Fruit fly (Drosophila melanogaster): Measurements from ENCODE around the gene CG3744.

The CG3744 gene

dm6 chr3R:24851429-24851828 lies 25.0 kb downstream of the CG3744 start, which contains the start of gene Nct (continued):
- TF ChIP-seq kay (GFP tag; optimal IDR thresholded peaks at IDR 0.05) (peak; percentile 1), CG2202 (tag; optimal IDR thresholded peaks at IDR 0.05) (no peak), sima (GFP tag; optimal IDR thresholded peaks at IDR 0.05) (no peak), danr (GFP tag; IDR thresholded peaks at IDR 0.05) (no peak), CG16815 (GFP tag; optimal IDR thresholded peaks at IDR 0.05) (no peak), CG11723 (GFP tag; optimal IDR thresholded peaks at IDR 0.05) (no peak), trem (tag; optimal IDR thresholded peaks at IDR 0.05) (peak; percentile 18), CG10267 (tag; optimal IDR thresholded peaks at IDR 0.05) (peak; percentile 17), ase (GFP tag; IDR thresholded peaks at IDR 0.05) (no peak)

- TF ChIP-seq sug (tag; optimal IDR thresholded peaks at IDR 0.05) (no peak), CG10654 (GFP tag; optimal IDR thresholded peaks at IDR 0.05) (peak; percentile 76), Nf-YB (GFP tag; optimal IDR thresholded peaks at IDR 0.05) (peak; percentile 6), CG17802 (tag; optimal IDR thresholded peaks at IDR 0.05) (peak; percentile 36), grau (tag; optimal IDR thresholded peaks at IDR 0.05) (no peak), Vsx1 (GFP tag; optimal IDR thresholded peaks at IDR 0.05) (no peak), Dad (GFP tag; optimal IDR thresholded peaks at IDR 0.05) (peak; percentile 87), CG12744 (GFP tag; optimal IDR thresholded peaks at IDR 0.05) (peak; percentile 68), CG10543 (GFP tag; optimal IDR thresholded peaks at IDR 0.05) (no peak), lbe (GFP tag; optimal IDR thresholded peaks at IDR 0.05) (no peak), CG7786 (GFP tag; optimal IDR thresholded peaks at IDR 0.05) (peak; percentile 85), tgo (GFP tag; IDR thresholded peaks at IDR 0.05) (no peak), CG3838 (GFP tag; optimal IDR thresholded peaks at IDR 0.05) (no peak), CG3726 (GFP tag; IDR thresholded peaks at IDR 0.05) (no peak), Dek (tag; optimal IDR thresholded peaks at IDR 0.05) (no peak), NK7.1 (GFP tag; optimal IDR thresholded peaks at IDR 0.05) (peak; percentile 38), CG34224 (GFP tag; IDR thresholded peaks at IDR 0.05; ENCODE audit: partially characterized antibody) (peak; percentile 72), z (GFP tag; IDR thresholded peaks at IDR 0.05) (no peak), CG3281 (GFP tag; optimal IDR thresholded peaks at IDR 0.05) (no peak), nerfin-1 (tag; optimal IDR thresholded peaks at IDR 0.05) (peak; percentile 18), CG32767 (GFP tag; IDR thresholded peaks at IDR 0.05) (no peak), CG1024 (GFP tag; IDR thresholded peaks at IDR 0.05) (no peak), jumu (GFP tag; optimal IDR thresholded peaks at IDR 0.05) (peak; percentile 74), pnt (GFP tag; optimal IDR thresholded peaks at IDR 0.05) (peak; percentile 58), Doc2 (GFP tag; IDR thresholded peaks at IDR 0.05) (no peak), CG11723 (GFP tag; optimal IDR thresholded peaks at IDR 0.05) (no peak), CG43689 (GFP tag; IDR thresholded peaks at IDR 0.05) (no peak), Adf1 (GFP tag; IDR thresholded peaks at IDR 0.05) (peak; percentile 13; the same call in 1 of the 2 replicates), HmgZ (tag; optimal IDR thresholded peaks at IDR 0.05) (peak; percentile 87), esg (GFP tag; conservative IDR thresholded peaks at IDR 0.05) (no peak), CG42726 (GFP tag; IDR thresholded peaks at IDR 0.05; ENCODE audit: partially characterized antibody) (peak; percentile 61), NC2α (GFP tag; optimal IDR thresholded peaks at IDR 0.05) (no peak), ase (GFP tag; IDR thresholded peaks at IDR 0.05) (no peak), twi (tag; optimal IDR thresholded peaks at IDR 0.05) (no peak), BEAF-32 (GFP tag; optimal IDR thresholded peaks at IDR 0.05) (peak; percentile 84), CG7372 (GFP tag; IDR thresholded peaks at IDR 0.05) (peak; percentile 49; the same call in 1 of the 2 replicates), wek (GFP tag; optimal IDR thresholded peaks at IDR 0.05) (no peak), Ptx1 (GFP tag; IDR thresholded peaks at IDR 0.05) (peak; percentile 64), CG31365 (tag; optimal IDR thresholded peaks at IDR 0.05) (no peak), CG1233 (GFP tag; optimal IDR thresholded peaks at IDR 0.05) (peak; percentile 30), NfI (GFP tag; optimal IDR thresholded peaks at IDR 0.05) (peak; percentile 77), rib (GFP tag; IDR thresholded peaks at IDR 0.05) (0 out of 2 replicates have a peak, but pooled peaks have one; percentile 33), CG6813 (GFP tag; optimal IDR thresholded peaks at IDR 0.05) (no peak)
These were observed 26.0 kb downstream of the CG3744 start, which contains the start of gene CG7006 for dm6 chr3R:24850420-24850819. Gene CG7006 (plus strand): TSS chr3R:24850627.

Measured in whole organism, embryonic.